Worm (Caenorhabditis elegans): ENCODE measurements around the gene Y46D2A.3.

Y46D2A.3 gene

ce11 chrII:3327104-3327503 is at the start of gene Y46D2A.3:
TSS of gene Y46D2A.3 (minus strand) at chrII:3327204.
- TF ChIP-seq snu-23 (GFP tag; optimal IDR thresholded peaks at IDR 0.05): no peak
- TF ChIP-seq lsy-2 (tag; optimal IDR thresholded peaks at IDR 0.05): no peak
- no peak for TF ChIP-seq mep-1 (tag; optimal IDR thresholded peaks at IDR 0.05)
- no peak for TF ChIP-seq fkh-10 (GFP tag; optimal IDR thresholded peaks at IDR 0.05)
- no peak for TF ChIP-seq nhr-71 (tag; optimal IDR thresholded peaks at IDR 0.05)
- TF ChIP-seq nhr-84 (tag; optimal IDR thresholded peaks at IDR 0.05): no peak
- no peak for TF ChIP-seq C34B4.2 (tag; optimal IDR thresholded peaks at IDR 0.05)
- no peak for TF ChIP-seq ztf-4 (tag; optimal IDR thresholded peaks at IDR 0.05)
- TF ChIP-seq egl-27 (tag; optimal IDR thresholded peaks at IDR 0.05): no peak
- no peak for TF ChIP-seq lin-13 (GFP tag; optimal IDR thresholded peaks at IDR 0.05)
- no peak for TF ChIP-seq ama-1 (optimal IDR thresholded peaks at IDR 0.05)
- TF ChIP-seq fkh-4 (tag; optimal IDR thresholded peaks at IDR 0.05; ENCODE audit: borderline replicate concordance): no peak
- TF ChIP-seq nhr-85 (tag): no peak
- no peak for TF ChIP-seq swsn-7 (tag; optimal IDR thresholded peaks at IDR 0.05)
- TF ChIP-seq tlp-1 (tag; optimal IDR thresholded peaks at IDR 0.05): no peak
- TF ChIP-seq aly-2 (tag; optimal IDR thresholded peaks at IDR 0.05): no peak
- TF ChIP-seq jun-1 (tag; optimal IDR thresholded peaks at IDR 0.05): no peak
- TF ChIP-seq ceh-63 (GFP tag; optimal IDR thresholded peaks at IDR 0.05): no peak
- TF ChIP-seq pax-3 (tag; optimal IDR thresholded peaks at IDR 0.05): no peak

ce11 chrII:3376789-3377188 is 49.8 kb upstream of the Y46D2A.3 start, which contains the start of gene bath-9:
TSS of gene bath-9 (plus strand) at chrII:3377089.
- TF ChIP-seq ceh-88 (GFP tag; IDR thresholded peaks at IDR 0.05) (no peak), nhr-76 (tag; optimal IDR thresholded peaks at IDR 0.05) (no peak)

ce11 chrII:3375302-3375701 is 48.3 kb upstream of the Y46D2A.3 start:
- no peak for TF ChIP-seq nhr-47 (tag; optimal IDR thresholded peaks at IDR 0.05)
- TF ChIP-seq irx-1 (tag; optimal IDR thresholded peaks at IDR 0.05): no peak
- no peak for TF ChIP-seq jun-1 (tag; optimal IDR thresholded peaks at IDR 0.05)
- no peak for TF ChIP-seq C04F5.9 (tag; optimal IDR thresholded peaks at IDR 0.05)
- no peak for TF ChIP-seq ceh-8 (GFP tag; optimal IDR thresholded peaks at IDR 0.05)
- TF ChIP-seq egl-27 (tag; optimal IDR thresholded peaks at IDR 0.05): no peak
- TF ChIP-seq Y116A8C.19 (tag; optimal IDR thresholded peaks at IDR 0.05; ENCODE audit: borderline replicate concordance): no peak
- no peak for TF ChIP-seq ztf-11 (tag; optimal IDR thresholded peaks at IDR 0.05)
- TF ChIP-seq blmp-1 (tag; optimal IDR thresholded peaks at IDR 0.05): no peak
- TF ChIP-seq isw-1 (GFP tag; IDR thresholded peaks at IDR 0.05): no peak
- no peak for TF ChIP-seq hpl-2 (GFP tag; optimal IDR thresholded peaks at IDR 0.05)
- no peak for TF ChIP-seq unc-86 (tag; optimal IDR thresholded peaks at IDR 0.05)
- no peak for TF ChIP-seq nhr-11 (tag; optimal IDR thresholded peaks at IDR 0.05)
- no peak for TF ChIP-seq nhr-20 (tag; optimal IDR thresholded peaks at IDR 0.05)
- TF ChIP-seq lin-13 (GFP tag; optimal IDR thresholded peaks at IDR 0.05): no peak

ce11 chrII:3374779-3375178 is 47.8 kb upstream of the Y46D2A.3 start, which contains the start of gene bath-10:
TSS of gene bath-10 (plus strand) at chrII:3375079.
- no peak for TF ChIP-seq jun-1 (tag; optimal IDR thresholded peaks at IDR 0.05)
- no peak for TF ChIP-seq zip-4 (GFP tag; optimal IDR thresholded peaks at IDR 0.05)
- TF ChIP-seq pax-3 (tag; optimal IDR thresholded peaks at IDR 0.05): no peak
- TF ChIP-seq sup-37 (GFP tag; optimal IDR thresholded peaks at IDR 0.05): no peak
- TF ChIP-seq nhr-90 (tag; optimal IDR thresholded peaks at IDR 0.05; ENCODE audit: poor library complexity): no peak
- no peak for TF ChIP-seq ceh-8 (GFP tag; optimal IDR thresholded peaks at IDR 0.05)
- TF ChIP-seq lir-3 (tag; optimal IDR thresholded peaks at IDR 0.05; ENCODE audit: poor library complexity): no peak
- no peak for TF ChIP-seq nhr-85 (tag)
- TF ChIP-seq unc-86 (tag; optimal IDR thresholded peaks at IDR 0.05): no peak
- TF ChIP-seq ceh-63 (GFP tag; optimal IDR thresholded peaks at IDR 0.05): no peak
- no peak for TF ChIP-seq ceh-90 (tag; optimal IDR thresholded peaks at IDR 0.05)
- no peak for TF ChIP-seq unc-130 (tag; optimal IDR thresholded peaks at IDR 0.05)
- no peak for TF ChIP-seq lin-39 (tag; optimal IDR thresholded peaks at IDR 0.05)
- TF ChIP-seq mdl-1 (tag; optimal IDR thresholded peaks at IDR 0.05): no peak
- no peak for TF ChIP-seq nhr-28 (tag; optimal IDR thresholded peaks at IDR 0.05)
- TF ChIP-seq nhr-237 (tag; optimal IDR thresholded peaks at IDR 0.05): no peak
- no peak for TF ChIP-seq ces-1 (GFP tag; optimal IDR thresholded peaks at IDR 0.05)
- no peak for TF ChIP-seq pag-3 (tag; optimal IDR thresholded peaks at IDR 0.05; ENCODE audit: borderline replicate concordance, insufficient read depth)
- no peak for TF ChIP-seq unc-30 (tag; optimal IDR thresholded peaks at IDR 0.05)
- TF ChIP-seq pqm-1 (tag; optimal IDR thresholded peaks at IDR 0.05): no peak
